Fruit fly (Drosophila melanogaster) whole organism, adult: ENCODE data around the gene Mical.

Experiments
- CG1620 ChIP-seq: fragments of 200-800 bp; sonication (Bioruptor generic); optimal IDR thresholded peaks from 2 replicates; lab custom pipeline; 2016; ENCODE audit warnings: missing biosample characterization, missing genetic modification characterization
- CG33017 ChIP-seq: fragments of 200-800 bp; sonication (Bioruptor generic); optimal IDR thresholded peaks from 2 replicates; lab custom pipeline; 2018; ENCODE audit warnings: missing biosample characterization, mild to moderate bottlenecking, missing genetic modification characterization, moderate library complexity
- cnc ChIP-seq, 2 experiments: fragments of >200 bp; optimal IDR thresholded peaks; 2 replicates each; lab custom pipeline; 2017
- kay ChIP-seq: fragments of 200-800 bp; sonication (Bioruptor generic); peaks from one replicate; lab custom pipeline; 2016; ENCODE audit warnings: missing biosample characterization, missing genetic modification characterization, borderline replicate concordance
- toe ChIP-seq: fragments of 200-800 bp; sonication (Bioruptor generic); optimal IDR thresholded peaks from 2 replicates; lab custom pipeline; 2016; ENCODE audit warnings: missing biosample characterization, missing genetic modification characterization

DNA sequence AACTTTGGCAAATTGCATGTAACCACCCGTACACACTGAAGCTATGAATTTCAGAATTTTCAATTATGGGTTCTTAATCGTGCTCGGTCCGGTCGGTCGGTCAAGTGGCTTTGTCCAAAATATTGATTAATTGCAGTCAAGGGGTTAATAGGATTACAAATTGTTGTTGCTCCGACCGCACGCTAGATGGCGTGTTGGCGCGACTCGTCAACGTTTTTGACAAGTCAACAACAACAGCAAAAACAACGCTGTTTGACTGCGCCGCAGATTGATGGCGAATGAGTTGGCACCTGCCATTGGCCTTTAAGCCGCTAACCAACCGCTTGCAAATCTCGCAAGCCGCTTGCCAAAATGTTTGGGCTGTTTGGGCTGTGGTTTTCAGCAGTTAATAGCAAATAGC lies 86.0 kb downstream of the Mical start:
- TF ChIP-seq kay (GFP tag; lab: Kevin White, UChicago) (no peak), toe (GFP tag; lab: Kevin White, UChicago) (no peak), CG33017 (tag; lab: Kevin White, UChicago) (no peak), cnc (optimal IDR thresholded peaks at IDR 0.05; lab: Kevin White, UChicago) (no peak), CG1620 (GFP tag; lab: Kevin White, UChicago) (no peak)
